ENCODE assay signal across 4 fruit fly cellular contexts in the genomic region with DNA sequence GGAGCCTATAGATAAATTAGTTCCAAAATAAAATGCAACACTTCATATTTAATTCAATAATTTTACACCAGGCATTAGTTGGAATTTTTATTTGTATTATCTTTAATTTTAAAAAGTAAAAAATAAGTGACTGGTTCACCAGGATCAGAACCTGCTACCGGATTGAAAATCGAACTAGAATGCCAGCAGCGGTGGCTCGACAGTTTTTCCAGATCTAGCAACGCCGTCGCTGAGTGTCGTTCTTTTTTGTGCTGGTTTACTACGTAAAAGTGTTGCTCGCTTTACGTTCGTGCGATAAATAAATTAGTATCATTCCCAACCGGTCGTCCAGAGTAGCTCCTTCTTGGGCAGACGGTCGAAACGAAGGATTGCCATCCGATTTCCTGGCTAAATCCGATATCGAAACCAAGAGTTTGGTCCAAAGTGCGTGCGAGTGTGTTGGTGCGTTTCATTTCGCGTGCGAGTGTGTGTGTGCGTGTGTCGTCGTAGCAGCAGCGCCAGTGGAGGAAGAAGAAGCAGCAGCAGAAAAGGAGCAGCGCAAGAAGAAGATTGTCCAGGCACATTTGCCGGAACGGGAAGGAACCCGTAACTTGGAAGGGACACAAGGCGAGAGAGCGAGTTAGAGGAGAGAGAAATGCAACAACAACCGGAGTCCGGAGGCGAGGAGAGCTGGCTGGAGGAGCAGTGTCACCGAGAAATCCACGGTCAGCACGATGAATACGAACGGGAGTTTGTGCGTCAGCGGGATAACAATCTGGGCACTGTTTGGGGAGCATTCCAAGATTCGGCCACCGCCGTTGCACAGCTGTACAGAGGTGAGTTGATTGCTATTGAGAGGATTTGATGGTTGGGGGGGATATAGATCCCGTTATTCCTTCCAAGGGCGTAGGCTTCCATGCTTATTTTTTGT.
TF ChIP-seq lines count a peak whose summit lies in the region.

A gene (plus strand): TSS at position 200 of the 910 bp plus-strand sequence.

- no peak for TF ChIP-seq CTCF in whole organism, embryonic (GFP tag; optimal IDR thresholded peaks at IDR 0.05; lab: Kevin White, UChicago)

TF ChIP-seq in whole organism, adult, 20 proteins besides CTCF, POLR2A, EP300 and RAD21:
- TF ChIP-seq pad (GFP tag; optimal IDR thresholded peaks at IDR 0.05; lab: Kevin White, UChicago): peak; percentile 96
- peak; percentile 12 for TF ChIP-seq tj (GFP tag; optimal IDR thresholded peaks at IDR 0.05; lab: Kevin White, UChicago)
- TF ChIP-seq CG1620 (GFP tag; optimal IDR thresholded peaks at IDR 0.05; lab: Kevin White, UChicago): peak; percentile 25
- TF ChIP-seq Mnt (GFP tag; optimal IDR thresholded peaks at IDR 0.05; lab: Kevin White, UChicago): peak; percentile 69
- peak; percentile 50 for TF ChIP-seq bab1 (GFP tag; optimal IDR thresholded peaks at IDR 0.05; lab: Kevin White, UChicago)
- no peak for TF ChIP-seq toe (GFP tag; optimal IDR thresholded peaks at IDR 0.05; lab: Kevin White, UChicago)

TF ChIP-seq in whole organism, embryonic, 481 proteins besides CTCF, POLR2A, EP300 and RAD21 (continues in another document):
- no peak for TF ChIP-seq CG6765 (GFP tag; optimal IDR thresholded peaks at IDR 0.05; lab: Kevin White, UChicago)
- TF ChIP-seq sc (optimal IDR thresholded peaks at IDR 0.05; lab: Kevin White, UChicago): no peak
- no peak for TF ChIP-seq sc (GFP tag; optimal IDR thresholded peaks at IDR 0.05; lab: Kevin White, UChicago)
- no peak for TF ChIP-seq C15 (GFP tag; IDR thresholded peaks at IDR 0.05; lab: Robert Waterston, UW)
- TF ChIP-seq D (optimal IDR thresholded peaks at IDR 0.05; lab: Kevin White, UChicago): peak; percentile 64
- TF ChIP-seq D (GFP tag; optimal IDR thresholded peaks at IDR 0.05; lab: Kevin White, UChicago): no peak
- no peak for TF ChIP-seq Scr (GFP tag; IDR thresholded peaks at IDR 0.05; lab: Robert Waterston, UW; ENCODE audit: partially characterized antibody)
- peak; percentile 13 for TF ChIP-seq CG10431 (GFP tag; optimal IDR thresholded peaks at IDR 0.05; lab: Kevin White, UChicago)
- peak; percentile 24 for TF ChIP-seq CG9437 (GFP tag; optimal IDR thresholded peaks at IDR 0.05; lab: Kevin White, UChicago)
- TF ChIP-seq YL-1 (GFP tag; optimal IDR thresholded peaks at IDR 0.05; lab: Kevin White, UChicago): peak; percentile 10
- TF ChIP-seq HmgD (GFP tag; optimal IDR thresholded peaks at IDR 0.05; lab: Kevin White, UChicago): peak; percentile 3
- peak; percentile 40 for TF ChIP-seq CG4617 (GFP tag; optimal IDR thresholded peaks at IDR 0.05; lab: Kevin White, UChicago; ENCODE audit: borderline replicate concordance)
- TF ChIP-seq CG13287 (GFP tag; IDR thresholded peaks at IDR 0.05; lab: Robert Waterston, UW; ENCODE audit: partially characterized antibody): peak; percentile 16; the same call in 1 of the 2 replicates
- peak; percentile 95 for TF ChIP-seq CG3995 (GFP tag; optimal IDR thresholded peaks at IDR 0.05; lab: Kevin White, UChicago)
- TF ChIP-seq NC2β (GFP tag; optimal IDR thresholded peaks at IDR 0.05; lab: Kevin White, UChicago): no peak
- peak; percentile 30 for TF ChIP-seq CG10543 (GFP tag; optimal IDR thresholded peaks at IDR 0.05; lab: Kevin White, UChicago)
- TF ChIP-seq CG13624 (GFP tag; optimal IDR thresholded peaks at IDR 0.05; lab: Kevin White, UChicago): peak; percentile 7
- TF ChIP-seq kay (GFP tag; optimal IDR thresholded peaks at IDR 0.05; lab: Kevin White, UChicago): no peak
- 0 out of 2 replicates have a peak, but pooled peaks have one; percentile 33 for TF ChIP-seq sna (GFP tag; IDR thresholded peaks at IDR 0.05; lab: Robert Waterston, UW; ENCODE audit: partially characterized antibody)
- TF ChIP-seq nom (GFP tag; optimal IDR thresholded peaks at IDR 0.05; lab: Kevin White, UChicago): peak; percentile 17
- TF ChIP-seq NfI (GFP tag; optimal IDR thresholded peaks at IDR 0.05; lab: Kevin White, UChicago): peak; percentile 19
- peak; percentile 86 for TF ChIP-seq cg (GFP tag; optimal IDR thresholded peaks at IDR 0.05; lab: Kevin White, UChicago)
- TF ChIP-seq CG13775 (GFP tag; optimal IDR thresholded peaks at IDR 0.05; lab: Kevin White, UChicago): no peak

TF ChIP-seq in whole organism, prepupa, 60 proteins besides CTCF, POLR2A, EP300 and RAD21:
- TF ChIP-seq CG4318 (GFP tag; optimal IDR thresholded peaks at IDR 0.05; lab: Kevin White, UChicago): no peak
- TF ChIP-seq Eip78C (GFP tag; lab: Kevin White, UChicago): peak; percentile 30
- TF ChIP-seq CG1621 (tag; optimal IDR thresholded peaks at IDR 0.05; lab: Kevin White, UChicago): peak; percentile 35
- TF ChIP-seq CG6854 (GFP tag; optimal IDR thresholded peaks at IDR 0.05; lab: Kevin White, UChicago): peak; percentile 7
- peak; percentile 22 to 29 for TF ChIP-seq ss (GFP tag; optimal IDR thresholded peaks at IDR 0.05; lab: Kevin White, UChicago)
- TF ChIP-seq CG6792 (GFP tag; optimal IDR thresholded peaks at IDR 0.05; lab: Kevin White, UChicago): no peak

TF ChIP-seq in whole organism, wandering third instar larva, 38 proteins besides CTCF, POLR2A, EP300 and RAD21:
- TF ChIP-seq Sp1 (GFP tag; optimal IDR thresholded peaks at IDR 0.05; lab: Kevin White, UChicago): peak; percentile 13
- TF ChIP-seq CG32264 (GFP tag; optimal IDR thresholded peaks at IDR 0.05; lab: Kevin White, UChicago): no peak
- TF ChIP-seq Jra (GFP tag; optimal IDR thresholded peaks at IDR 0.05; lab: Kevin White, UChicago): no peak
- peak; percentile 34 for TF ChIP-seq woc (GFP tag; optimal IDR thresholded peaks at IDR 0.05; lab: Kevin White, UChicago)
- TF ChIP-seq Rel (GFP tag; optimal IDR thresholded peaks at IDR 0.05; lab: Kevin White, UChicago): no peak
- peak; percentile 9 for TF ChIP-seq Rel (tag; optimal IDR thresholded peaks at IDR 0.05; lab: Kevin White, UChicago)
